Fruit fly (Drosophila melanogaster): ENCODE measurements around the gene CG33947.

- TF ChIP-seq pan (optimal IDR thresholded peaks at IDR 0.05) (no peak), CG8478 (optimal IDR thresholded peaks at IDR 0.05) (no peak), usp (GFP tag; optimal IDR thresholded peaks at IDR 0.05) (no peak), Dll (optimal IDR thresholded peaks at IDR 0.05) (no peak), psq (optimal IDR thresholded peaks at IDR 0.05) (no peak)
Observed at dm6 chr3L:11091943-11092609, 4.2 kb upstream of the CG33947 start.
